Fruit fly (Drosophila melanogaster) whole organism, embryonic: ENCODE measurements around the gene flip.
A peak's percentile ranks its signal among the peaks of the same experiment; 100 is the strongest.

Experiments used
- Abd-B ChIP-seq: fragments of 200-800 bp; sonication (Bioruptor generic); optimal IDR thresholded peaks from 2 replicates; lab custom pipeline; 2018; ENCODE audit warnings: missing biosample characterization, mild to moderate bottlenecking, missing genetic modification characterization, moderate library complexity
- Bdp1 ChIP-seq: fragments of 200-800 bp; sonication (Bioruptor generic); optimal IDR thresholded peaks from 3 replicates; lab custom pipeline; 2016; ENCODE audit warnings: missing biosample characterization, missing genetic modification characterization
- CG10267 ChIP-seq: fragments of 200-800 bp; sonication (Bioruptor generic); optimal IDR thresholded peaks from 2 replicates; lab custom pipeline; 2018; ENCODE audit warnings: missing biosample characterization, mild to moderate bottlenecking, missing genetic modification characterization, moderate library complexity
- CG11085 ChIP-seq: fragments of 200-800 bp; sonication (Bioruptor generic); IDR thresholded peaks from 2 replicates; pipeline ENCODE4 v1.3.6; 2022; ENCODE audit warnings: missing biosample characterization, missing genetic modification characterization
- CG12071 ChIP-seq: fragments of 200-800 bp; sonication (Bioruptor generic); optimal IDR thresholded peaks from 3 replicates; lab custom pipeline; 2018; ENCODE audit warnings: missing biosample characterization, mild to moderate bottlenecking, missing genetic modification characterization
- CG12236 ChIP-seq: fragments of 200-800 bp; sonication (Bioruptor generic); optimal IDR thresholded peaks from 2 replicates; lab custom pipeline; 2016; ENCODE audit warnings: missing biosample characterization, missing genetic modification characterization
- CG13894 ChIP-seq: fragments of 200-800 bp; sonication (Bioruptor generic); optimal IDR thresholded peaks from 3 replicates; lab custom pipeline; 2018; ENCODE audit warnings: missing biosample characterization, mild to moderate bottlenecking, missing genetic modification characterization, moderate library complexity
- CG15514 ChIP-seq: fragments of 200-800 bp; sonication (Bioruptor generic); optimal IDR thresholded peaks from 3 replicates; lab custom pipeline; 2017; ENCODE audit warnings: missing biosample characterization, missing genetic modification characterization, mild to moderate bottlenecking, moderate library complexity, missing genetic modification reagents
- CG17385 ChIP-seq: fragments of 200-800 bp; sonication (Bioruptor generic); optimal IDR thresholded peaks from 3 replicates; lab custom pipeline; 2018; ENCODE audit warnings: missing biosample characterization, mild to moderate bottlenecking, missing genetic modification characterization
- CG17802 ChIP-seq: fragments of 200-800 bp; sonication (Bioruptor generic); optimal IDR thresholded peaks from 2 replicates; lab custom pipeline; 2018; ENCODE audit warnings: missing biosample characterization, mild to moderate bottlenecking, missing genetic modification characterization, moderate library complexity
- CG18764 ChIP-seq: fragments of 200-800 bp; sonication (Bioruptor generic); optimal IDR thresholded peaks from 3 replicates; lab custom pipeline; 2016; ENCODE audit warnings: missing biosample characterization, missing genetic modification characterization
- CG30020 ChIP-seq: fragments of 200-800 bp; optimal IDR thresholded peaks from 2 replicates; lab custom pipeline; 2019; ENCODE audit warnings: missing biosample characterization, mild to moderate bottlenecking, missing genetic modification characterization, moderate library complexity
- CG32767 ChIP-seq: fragments of 200-800 bp; sonication (Bioruptor generic); IDR thresholded peaks from 2 replicates; pipeline ENCODE4 v1.3.6; 2022; ENCODE audit warnings: missing biosample characterization, missing genetic modification characterization
- CG42726 ChIP-seq: fragments of 200-800 bp; sonication (Bioruptor generic); IDR thresholded peaks from 2 replicates; pipeline ENCODE4 v1.3.6; 2022; ENCODE audit warnings: missing biosample characterization, missing genetic modification characterization; ENCODE audit not compliant: partially characterized antibody
- CG4707 ChIP-seq: fragments of 200-800 bp; sonication (Bioruptor generic); optimal IDR thresholded peaks from 2 replicates; lab custom pipeline; 2018; ENCODE audit warnings: missing biosample characterization, mild to moderate bottlenecking, missing genetic modification characterization, moderate library complexity
- CG6175 ChIP-seq: fragments of 200-800 bp; sonication (Bioruptor generic); IDR thresholded peaks from 3 replicates; pipeline ENCODE4 v1.3.6; 2022; ENCODE audit warnings: missing biosample characterization, missing genetic modification characterization
- CG6689 ChIP-seq: fragments of 200-800 bp; sonication (Bioruptor generic); IDR thresholded peaks from 2 replicates; pipeline ENCODE4 v1.3.6; 2022; ENCODE audit warnings: missing biosample characterization, missing genetic modification characterization
- CG6791 ChIP-seq: fragments of 200-800 bp; sonication (Bioruptor generic); IDR thresholded peaks from 3 replicates; pipeline ENCODE4 v1.3.6; 2022; ENCODE audit warnings: missing biosample characterization, missing genetic modification characterization; ENCODE audit not compliant: partially characterized antibody
- CG7745 ChIP-seq: fragments of 200-800 bp; sonication (Bioruptor generic); optimal IDR thresholded peaks from 2 replicates; lab custom pipeline; 2018; ENCODE audit warnings: missing biosample characterization, mild to moderate bottlenecking, missing genetic modification characterization, moderate library complexity
- CG8765 ChIP-seq: fragments of 200-800 bp; sonication (Bioruptor generic); IDR thresholded peaks from 2 replicates; pipeline ENCODE4 v1.3.6; 2022; ENCODE audit warnings: missing biosample characterization, missing genetic modification characterization
- Dad ChIP-seq: fragments of 200-800 bp; sonication (Bioruptor generic); optimal IDR thresholded peaks from 3 replicates; lab custom pipeline; 2016; ENCODE audit warnings: missing biosample characterization, missing genetic modification characterization
- Doc3 ChIP-seq: fragments of 200-800 bp; sonication (Bioruptor generic); IDR thresholded peaks from 3 replicates; pipeline ENCODE4 v1.3.6; 2022; ENCODE audit warnings: missing biosample characterization, missing genetic modification characterization; ENCODE audit not compliant: partially characterized antibody
- ERR ChIP-seq: fragments of 200-800 bp; sonication (Bioruptor generic); optimal IDR thresholded peaks from 2 replicates; lab custom pipeline; 2016; ENCODE audit warnings: missing biosample characterization, missing genetic modification characterization
- Ets97D ChIP-seq: fragments of 200-800 bp; sonication (Bioruptor generic); optimal IDR thresholded peaks from 3 replicates; lab custom pipeline; 2016; ENCODE audit warnings: missing biosample characterization, missing genetic modification characterization
- Lpt ChIP-seq: fragments of >200 bp; optimal IDR thresholded peaks from 2 replicates; lab custom pipeline; 2018; ENCODE audit warnings: missing biosample characterization, missing genetic modification characterization
- Nf-YB ChIP-seq: fragments of 200-800 bp; sonication (Bioruptor generic); optimal IDR thresholded peaks from 3 replicates; lab custom pipeline; 2019; ENCODE audit warnings: missing biosample characterization, mild to moderate bottlenecking, missing genetic modification characterization, moderate library complexity
- Poxn ChIP-seq: fragments of 200-800 bp; sonication (Bioruptor generic); IDR thresholded peaks from 2 replicates; pipeline ENCODE4 v1.3.6; 2022; ENCODE audit warnings: missing biosample characterization, missing genetic modification characterization
- Rx ChIP-seq: fragments of 200-800 bp; sonication (Bioruptor generic); IDR thresholded peaks from 2 replicates; pipeline ENCODE4 v1.3.6; 2022; ENCODE audit warnings: missing biosample characterization, missing genetic modification characterization
- Stat92E ChIP-seq, 3 experiments: fragments of >200 bp in 2 of 3; fragments of 200-800 bp in 1 of 3; sonication (Bioruptor generic) in 1 of 3; optimal IDR thresholded peaks; 2 replicates each; lab custom pipeline; 2017 to 2019; ENCODE audit warnings: missing biosample characterization in 3 of 3, missing genetic modification characterization in 3 of 3, mild to moderate bottlenecking in 1 of 3, moderate library complexity in 1 of 3
- aop ChIP-seq: fragments of 200-800 bp; sonication (Bioruptor generic); IDR thresholded peaks from 2 replicates; pipeline ENCODE4 v1.3.6; 2022; ENCODE audit warnings: missing biosample characterization, missing genetic modification characterization
- cato ChIP-seq: fragments of 200-800 bp; sonication (Bioruptor generic); optimal IDR thresholded peaks from 2 replicates; lab custom pipeline; 2016; ENCODE audit warnings: missing biosample characterization, missing genetic modification characterization, borderline replicate concordance
- chif ChIP-seq, 2 experiments: fragments of 200-800 bp; sonication (Bioruptor generic); optimal IDR thresholded peaks; 3 replicates each; lab custom pipeline; 2016; ENCODE audit warnings: missing biosample characterization in 2 of 2, missing genetic modification characterization in 2 of 2
- chn ChIP-seq: fragments of 200-800 bp; sonication (Bioruptor generic); optimal IDR thresholded peaks from 2 replicates; lab custom pipeline; 2016; ENCODE audit warnings: missing biosample characterization, missing genetic modification characterization
- dati ChIP-seq: fragments of 200-800 bp; sonication (Bioruptor generic); IDR thresholded peaks from 2 replicates; pipeline ENCODE4 v1.3.6; 2022; ENCODE audit warnings: missing biosample characterization, missing genetic modification characterization
- dysf ChIP-seq: fragments of 200-800 bp; sonication (Bioruptor generic); IDR thresholded peaks from 3 replicates; pipeline ENCODE4 v1.3.6; 2022; ENCODE audit warnings: missing biosample characterization, missing genetic modification characterization
- ems ChIP-seq: fragments of 200-800 bp; sonication (Bioruptor generic); optimal IDR thresholded peaks from 3 replicates; lab custom pipeline; 2016; ENCODE audit warnings: missing biosample characterization, missing genetic modification characterization
- grau ChIP-seq: fragments of 200-800 bp; optimal IDR thresholded peaks from 3 replicates; lab custom pipeline; 2019; ENCODE audit warnings: missing biosample characterization, mild to moderate bottlenecking, missing genetic modification characterization, moderate library complexity
- ham ChIP-seq: fragments of 200-800 bp; sonication (Bioruptor generic); IDR thresholded peaks from 2 replicates; pipeline ENCODE4 v1.3.6; 2022; ENCODE audit warnings: missing biosample characterization, missing genetic modification characterization
- her ChIP-seq: fragments of 200-800 bp; sonication (Bioruptor generic); optimal IDR thresholded peaks from 2 replicates; lab custom pipeline; 2016; ENCODE audit warnings: missing biosample characterization, missing genetic modification characterization
- jumu ChIP-seq: fragments of 200-800 bp; sonication (Bioruptor generic); optimal IDR thresholded peaks from 3 replicates; lab custom pipeline; 2016; ENCODE audit warnings: missing biosample characterization, missing genetic modification characterization
- kni ChIP-seq: fragments of 200-800 bp; sonication (Bioruptor generic); optimal IDR thresholded peaks from 3 replicates; lab custom pipeline; 2017; ENCODE audit warnings: mild to moderate bottlenecking, missing biosample characterization, missing genetic modification reagents, missing genetic modification characterization
- lov ChIP-seq, 2 experiments: fragments of 200-800 bp in 1 of 2; fragments of >200 bp in 1 of 2; sonication (Bioruptor generic) in 1 of 2; IDR thresholded peaks in 1 of 2; optimal IDR thresholded peaks in 1 of 2; 2 replicates in 1 of 2; 3 replicates in 1 of 2; pipeline versions ENCODE4 v1.3.6 to Lab custom; 2017 to 2022; ENCODE audit warnings: missing biosample characterization in 1 of 2, missing genetic modification characterization in 1 of 2
- mam ChIP-seq: fragments of 200-800 bp; sonication (Bioruptor generic); optimal IDR thresholded peaks from 3 replicates; lab custom pipeline; 2016; ENCODE audit warnings: missing biosample characterization, missing genetic modification characterization
- pita ChIP-seq: fragments of 200-800 bp; sonication (Bioruptor generic); optimal IDR thresholded peaks from 2 replicates; lab custom pipeline; 2017; ENCODE audit warnings: missing biosample characterization, mild to moderate bottlenecking, missing genetic modification characterization
- repo ChIP-seq: fragments of 200-800 bp; sonication (Bioruptor generic); optimal IDR thresholded peaks from 2 replicates; lab custom pipeline; 2016; ENCODE audit warnings: missing biosample characterization, missing genetic modification characterization
- rib ChIP-seq: fragments of 200-800 bp; sonication (Bioruptor generic); IDR thresholded peaks from 2 replicates; pipeline ENCODE4 v1.3.6; 2022; ENCODE audit warnings: missing biosample characterization, missing genetic modification characterization
- stc ChIP-seq: fragments of 200-800 bp; sonication (Bioruptor generic); IDR thresholded peaks from 2 replicates; pipeline ENCODE4 v1.3.6; 2022; ENCODE audit warnings: missing biosample characterization, missing genetic modification characterization
- tgo ChIP-seq: fragments of 200-800 bp; sonication (Bioruptor generic); IDR thresholded peaks from 3 replicates; pipeline ENCODE4 v1.3.6; 2022; ENCODE audit warnings: missing biosample characterization, missing genetic modification characterization
- yki ChIP-seq: fragments of >200 bp; optimal IDR thresholded peaks from 3 replicates; lab custom pipeline; 2018

flip gene

dm6 chr3R:4229137-4229764 lies 48.5 kb downstream of the flip start, which contains the start of gene DhpD (continued):
- TF ChIP-seq Ets97D (GFP tag; lab: Kevin White, UChicago) (peak; percentile 54), cato (no peak), CG4707 (GFP tag; lab: Kevin White, UChicago) (no peak), Doc3 (no peak), dysf (GFP tag; lab: Robert Waterston, UW) (peak; percentile 78), CG12071 (GFP tag; lab: Kevin White, UChicago) (no peak), ems (GFP tag; lab: Kevin White, UChicago) (peak; percentile 29), yki (lab: Kevin White, UChicago) (no peak), CG32767 (GFP tag; lab: Robert Waterston, UW) (no peak), CG42726 (peak; percentile 88; the same call in 1 of the 2 replicates), CG17385 (peak; percentile 71), ERR (GFP tag; lab: Kevin White, UChicago) (no peak), tgo (GFP tag; lab: Robert Waterston, UW) (peak; percentile 60; the same call in 2 of the 3 replicates), Lpt (GFP tag; lab: Kevin White, UChicago) (no peak), Abd-B (GFP tag; lab: Kevin White, UChicago) (no peak), CG12236 (GFP tag; lab: Kevin White, UChicago) (no peak), Stat92E (GFP tag; optimal IDR thresholded peaks at IDR 0.05; lab: Kevin White, UChicago) (no peak), jumu (GFP tag; lab: Kevin White, UChicago) (no peak), rib (GFP tag; lab: Robert Waterston, UW) (no peak), Poxn (GFP tag; lab: Robert Waterston, UW) (no peak), Nf-YB (GFP tag; lab: Kevin White, UChicago) (no peak), stc (GFP tag; lab: Robert Waterston, UW) (peak; percentile 65; the same call in 1 of the 2 replicates), chn (GFP tag; lab: Kevin White, UChicago) (peak; percentile 37), mam (peak; percentile 55), CG15514 (GFP tag; lab: Kevin White, UChicago) (peak; percentile 67), lov (optimal IDR thresholded peaks at IDR 0.05; lab: Kevin White, UChicago) (no peak), lov (GFP tag; IDR thresholded peaks at IDR 0.05; lab: Robert Waterston, UW) (peak; percentile 78; the same call in 2 of the 3 replicates), chif (GFP tag; optimal IDR thresholded peaks at IDR 0.05; lab: Kevin White, UChicago) (peak; percentile 4 to 38), kni (GFP tag; lab: Kevin White, UChicago) (no peak), her (GFP tag; lab: Kevin White, UChicago) (peak; percentile 28), pita (peak; percentile 15), CG17802 (tag; lab: Kevin White, UChicago) (peak; percentile 1), CG18764 (GFP tag; lab: Kevin White, UChicago) (peak; percentile 30), dati (GFP tag; lab: Robert Waterston, UW) (0 out of 2 replicates have a peak, but pooled peaks have one; percentile 13), Rx (GFP tag; lab: Robert Waterston, UW) (peak; percentile 74), CG6791 (peak; percentile 88), Dad (GFP tag; lab: Kevin White, UChicago) (no peak), CG8765 (GFP tag; lab: Robert Waterston, UW) (0 out of 2 replicates have a peak, but pooled peaks have one; percentile 35), CG7745 (tag; lab: Kevin White, UChicago) (no peak), ham (GFP tag; lab: Robert Waterston, UW) (no peak), grau (tag; lab: Kevin White, UChicago) (peak; percentile 75), Bdp1 (no peak), CG10267 (peak; percentile 47), CG6689 (peak; percentile 63), CG30020 (tag; lab: Kevin White, UChicago) (peak; percentile 35), repo (GFP tag; lab: Kevin White, UChicago) (no peak), CG6175 (GFP tag; lab: Robert Waterston, UW) (peak; percentile 32; the same call in 1 of the 3 replicates), CG11085 (GFP tag; lab: Robert Waterston, UW) (peak; percentile 78), CG13894 (tag; lab: Kevin White, UChicago) (peak; percentile 78), aop (no peak)
